Fruit fly (Drosophila melanogaster): Measurements from ENCODE around the gene fmt.

fmt gene

DNA sequence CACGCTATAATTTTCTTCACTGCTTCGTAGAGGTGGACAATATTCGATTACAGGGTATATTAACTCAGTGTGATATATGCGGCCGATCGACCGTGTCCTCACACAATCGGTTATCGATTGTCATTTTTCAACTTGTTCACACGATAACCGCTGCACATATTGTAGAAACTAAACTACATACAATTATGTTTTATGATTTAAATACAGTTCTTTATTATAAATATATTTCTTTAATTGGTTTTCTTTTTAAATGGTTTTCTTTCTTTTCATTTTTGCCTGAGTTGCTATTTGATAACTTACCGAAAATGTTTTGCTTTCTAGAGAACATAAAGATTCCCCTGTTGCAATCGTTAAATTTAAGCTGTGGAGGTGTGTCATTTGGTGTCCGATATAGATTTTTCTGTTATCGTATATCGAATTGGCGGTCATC, at the start of gene fmt, which contains the start of gene CG7376:
Gene fmt, minus strand, starts transcription at position 55 of the 430 bp plus-strand sequence.
Gene CG7376, plus strand, starts transcription at position 423 of the 430 bp plus-strand sequence.
- TF ChIP-seq CG9948 (tag; optimal IDR thresholded peaks at IDR 0.05), result peak; percentile 45
- no peak for TF ChIP-seq CG4496 (GFP tag; IDR thresholded peaks at IDR 0.05)

- TF ChIP-seq CG4496 (GFP tag; IDR thresholded peaks at IDR 0.05), result peak; percentile 86
- TF ChIP-seq D1 (tag; optimal IDR thresholded peaks at IDR 0.05), result no peak
- no peak for TF ChIP-seq Pif1B (GFP tag; optimal IDR thresholded peaks at IDR 0.05)
- no peak for TF ChIP-seq CG13204 (GFP tag; optimal IDR thresholded peaks at IDR 0.05)
- no peak for TF ChIP-seq CG8159 (tag; optimal IDR thresholded peaks at IDR 0.05)
- peak; percentile 41 for TF ChIP-seq CG9948 (tag; optimal IDR thresholded peaks at IDR 0.05)
- no peak for TF ChIP-seq EcR (GFP tag; optimal IDR thresholded peaks at IDR 0.05)
- TF ChIP-seq CG34367 (tag; optimal IDR thresholded peaks at IDR 0.05), result no peak
- peak; percentile 66 for TF ChIP-seq Snoo (tag; optimal IDR thresholded peaks at IDR 0.05)
- peak; percentile 76 for TF ChIP-seq CG32121 (GFP tag; IDR thresholded peaks at IDR 0.05)
- TF ChIP-seq Pif1A (GFP tag; optimal IDR thresholded peaks at IDR 0.05), result no peak
- no peak for TF ChIP-seq CG15710 (tag; optimal IDR thresholded peaks at IDR 0.05)
- peak; percentile 63 for TF ChIP-seq CG8301 (tag; optimal IDR thresholded peaks at IDR 0.05)
- TF ChIP-seq CG12605 (GFP tag; IDR thresholded peaks at IDR 0.05), result peak; percentile 50
- TF ChIP-seq CG17806 (tag; optimal IDR thresholded peaks at IDR 0.05), result peak; percentile 35
- TF ChIP-seq Ets98B (GFP tag; IDR thresholded peaks at IDR 0.05), result peak; percentile 55
- TF ChIP-seq fd96Ca (GFP tag; IDR thresholded peaks at IDR 0.05), result peak; percentile 86
- peak; percentile 54 for TF ChIP-seq rn (GFP tag; IDR thresholded peaks at IDR 0.05)
- TF ChIP-seq gl (tag; optimal IDR thresholded peaks at IDR 0.05), result no peak
- peak; percentile 57; the same call in 1 of the 2 replicates for TF ChIP-seq CG10348 (GFP tag; IDR thresholded peaks at IDR 0.05)
- TF ChIP-seq CG14655 (GFP tag; optimal IDR thresholded peaks at IDR 0.05), result peak; percentile 70
Observed at dm6 chr3L:6220187-6220586, 46.5 kb upstream of the fmt start, which contains the start of gene CG33946. Gene CG33946, plus strand, starts transcription at chr3L:6220578.

DNA sequence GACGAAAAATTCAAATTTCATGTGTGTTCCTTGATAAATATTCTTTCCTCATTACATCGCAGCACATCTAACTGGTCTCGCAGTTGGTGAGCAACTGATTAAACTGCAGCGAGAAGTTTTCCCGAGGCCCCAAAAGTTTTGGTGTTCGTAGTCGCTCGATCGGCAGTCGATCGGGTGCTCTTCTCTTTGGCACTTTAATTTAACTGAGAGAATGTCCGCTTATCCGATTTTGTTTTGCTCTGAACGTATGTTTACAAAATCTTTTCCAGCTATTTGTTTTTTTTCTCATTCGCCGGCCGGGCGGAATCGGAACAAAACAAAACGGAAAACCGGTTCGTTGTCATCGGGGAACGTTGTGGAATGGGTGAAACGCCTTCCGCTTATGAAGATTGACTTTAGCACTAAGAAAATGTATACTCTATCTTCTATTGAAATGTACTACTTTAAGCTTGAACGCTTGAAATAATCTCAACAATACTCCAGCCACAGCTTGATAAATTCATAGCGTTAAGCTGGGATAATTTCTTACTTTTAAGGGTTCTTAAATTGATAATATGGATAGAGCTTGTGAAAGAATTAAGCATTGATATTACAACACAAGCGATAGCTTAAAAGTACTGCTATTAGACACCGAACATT, 45.0 kb upstream of the fmt start:
- TF ChIP-seq Ets98B (GFP tag; IDR thresholded peaks at IDR 0.05) (peak; percentile 68; the same call in 1 of the 2 replicates), Pif1A (GFP tag; optimal IDR thresholded peaks at IDR 0.05) (peak; percentile 49), fd96Ca (GFP tag; IDR thresholded peaks at IDR 0.05) (no peak), CG10348 (GFP tag; IDR thresholded peaks at IDR 0.05) (no peak), CG9948 (tag; optimal IDR thresholded peaks at IDR 0.05) (no peak), Snoo (tag; optimal IDR thresholded peaks at IDR 0.05) (peak; percentile 7), rn (GFP tag; IDR thresholded peaks at IDR 0.05) (no peak), CG17806 (tag; optimal IDR thresholded peaks at IDR 0.05) (no peak), D1 (tag; optimal IDR thresholded peaks at IDR 0.05) (no peak), CG12605 (GFP tag; IDR thresholded peaks at IDR 0.05) (peak; percentile 84), CG32121 (GFP tag; IDR thresholded peaks at IDR 0.05) (no peak), CG8159 (tag; optimal IDR thresholded peaks at IDR 0.05) (peak; percentile 35), CG4496 (GFP tag; IDR thresholded peaks at IDR 0.05) (peak; percentile 66; the same call in 2 of the 3 replicates), CG8301 (tag; optimal IDR thresholded peaks at IDR 0.05) (no peak), CG14655 (GFP tag; optimal IDR thresholded peaks at IDR 0.05) (no peak), EcR (GFP tag; optimal IDR thresholded peaks at IDR 0.05) (peak; percentile 57), Pif1B (GFP tag; optimal IDR thresholded peaks at IDR 0.05) (peak; percentile 49), CG15710 (tag; optimal IDR thresholded peaks at IDR 0.05) (peak; percentile 19), CG13204 (GFP tag; optimal IDR thresholded peaks at IDR 0.05) (peak; percentile 11), gl (tag; optimal IDR thresholded peaks at IDR 0.05) (peak; percentile 61)

DNA sequence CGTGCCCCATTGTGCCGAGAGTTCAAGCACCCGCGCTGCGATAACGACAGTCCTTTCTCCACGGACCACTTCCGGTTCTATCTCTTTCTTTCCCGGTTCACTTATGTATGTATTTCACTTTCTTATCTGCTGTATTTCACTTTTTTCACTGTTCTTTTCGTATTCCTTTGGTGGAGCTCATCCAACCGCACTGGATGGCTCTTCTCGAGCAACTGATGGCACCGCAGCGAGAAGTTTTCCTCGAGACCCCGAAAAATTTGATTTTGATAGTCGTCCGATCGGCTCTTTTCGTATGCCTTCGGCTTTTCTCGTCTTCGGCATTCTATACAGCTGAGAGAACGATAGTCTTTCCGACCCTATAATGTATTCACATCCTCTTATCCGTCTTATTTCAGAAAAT, 44.1 kb upstream of the fmt start, which contains the start of gene LanA:
Gene LanA, minus strand, starts transcription at position 217 of the 400 bp plus-strand sequence.
- TF ChIP-seq CG14655 (GFP tag; optimal IDR thresholded peaks at IDR 0.05) (no peak), Pif1B (GFP tag; optimal IDR thresholded peaks at IDR 0.05) (no peak), fd96Ca (GFP tag; IDR thresholded peaks at IDR 0.05) (0 out of 3 replicates have a peak, but pooled peaks have one; percentile 15), CG12605 (GFP tag; IDR thresholded peaks at IDR 0.05) (0 out of 2 replicates have a peak, but pooled peaks have one; percentile 23), Pif1A (GFP tag; optimal IDR thresholded peaks at IDR 0.05) (no peak), CG8159 (tag; optimal IDR thresholded peaks at IDR 0.05) (no peak), CG34367 (tag; optimal IDR thresholded peaks at IDR 0.05) (no peak), CG15710 (tag; optimal IDR thresholded peaks at IDR 0.05) (no peak), CG10348 (GFP tag; IDR thresholded peaks at IDR 0.05) (no peak), gl (tag; optimal IDR thresholded peaks at IDR 0.05) (no peak), CG9948 (tag; optimal IDR thresholded peaks at IDR 0.05) (no peak), Snoo (tag; optimal IDR thresholded peaks at IDR 0.05) (no peak), CG17806 (tag; optimal IDR thresholded peaks at IDR 0.05) (no peak), CG4496 (GFP tag; IDR thresholded peaks at IDR 0.05) (peak; percentile 58; the same call in 1 of the 3 replicates), Ets98B (GFP tag; IDR thresholded peaks at IDR 0.05) (peak; percentile 42; the same call in 1 of the 2 replicates), CG13204 (GFP tag; optimal IDR thresholded peaks at IDR 0.05) (no peak), rn (GFP tag; IDR thresholded peaks at IDR 0.05) (no peak), CG32121 (GFP tag; IDR thresholded peaks at IDR 0.05) (no peak; the same call in 1 of the 2 replicates), CG8301 (tag; optimal IDR thresholded peaks at IDR 0.05) (no peak), D1 (tag; optimal IDR thresholded peaks at IDR 0.05) (no peak), EcR (GFP tag; optimal IDR thresholded peaks at IDR 0.05) (peak; percentile 14)

DNA sequence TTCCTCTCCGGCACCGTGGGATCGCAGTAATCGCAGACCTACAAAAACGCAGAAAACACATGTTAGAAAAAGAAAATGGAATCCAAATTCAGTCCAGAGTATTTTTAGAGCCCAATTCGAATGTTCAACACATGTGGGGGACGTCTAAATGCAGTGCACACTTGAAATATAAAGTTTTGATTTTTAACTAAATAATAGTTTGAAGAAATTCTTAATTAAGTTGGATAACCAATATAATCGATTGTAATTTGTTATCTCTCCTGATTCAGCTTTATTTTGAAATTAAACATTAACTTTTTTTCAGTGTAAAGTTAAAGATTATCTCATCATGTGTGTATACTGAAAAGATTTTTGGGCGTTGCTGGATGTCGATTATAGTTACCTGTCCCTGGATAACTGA, 43.5 kb upstream of the fmt start:
- TF ChIP-seq rn (GFP tag; IDR thresholded peaks at IDR 0.05), result 0 out of 2 replicates have a peak, but pooled peaks have one; percentile 15
- peak; percentile 37; the same call in 1 of the 2 replicates for TF ChIP-seq CG12605 (GFP tag; IDR thresholded peaks at IDR 0.05)
- peak; percentile 19; the same call in 1 of the 3 replicates for TF ChIP-seq CG4496 (GFP tag; IDR thresholded peaks at IDR 0.05)
- no peak for TF ChIP-seq CG13204 (GFP tag; optimal IDR thresholded peaks at IDR 0.05)
- TF ChIP-seq CG10348 (GFP tag; IDR thresholded peaks at IDR 0.05), result no peak
- TF ChIP-seq CG34367 (tag; optimal IDR thresholded peaks at IDR 0.05), result peak; percentile 0
- TF ChIP-seq CG9948 (tag; optimal IDR thresholded peaks at IDR 0.05), result peak; percentile 27
- no peak for TF ChIP-seq fd96Ca (GFP tag; IDR thresholded peaks at IDR 0.05)
- no peak for TF ChIP-seq gl (tag; optimal IDR thresholded peaks at IDR 0.05)
- TF ChIP-seq Ets98B (GFP tag; IDR thresholded peaks at IDR 0.05), result no peak

All from whole organism, pupa.